Worm (Caenorhabditis elegans): Measurements from ENCODE around the gene bath-15.

The bath-15 gene

DNA sequence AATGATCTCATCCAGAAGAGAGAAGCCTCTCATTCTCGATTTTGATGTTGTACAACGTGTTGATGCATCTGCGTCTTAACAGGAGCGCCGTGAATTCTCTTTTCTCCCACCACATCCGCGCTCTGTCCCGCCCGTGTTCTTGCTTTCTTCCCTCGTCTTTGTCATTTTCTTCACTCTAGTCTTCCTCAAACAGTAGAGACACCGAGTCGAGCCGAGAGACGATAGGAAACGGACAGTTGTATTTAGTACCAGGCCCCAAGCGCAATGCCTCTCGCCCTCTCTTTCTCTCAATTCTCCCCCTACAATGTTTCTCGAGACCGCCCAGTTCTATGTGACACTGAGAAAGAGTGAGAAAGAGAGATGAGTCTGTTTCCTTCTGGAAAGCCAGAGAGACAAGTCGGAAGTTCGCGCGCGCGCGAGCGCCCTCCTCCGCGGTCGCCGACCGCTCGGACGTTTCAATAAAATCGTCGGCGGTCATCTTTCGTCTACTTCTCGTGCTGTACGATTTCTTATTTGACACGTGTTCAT, 46.2 kb downstream of the bath-15 start, which contains the start of gene ZK112.4 (continued):
- TF ChIP-seq unc-62 (GFP tag; optimal IDR thresholded peaks at IDR 0.05 in 1 of 2) (peak in 1 of 2 experiments; percentile 98), unc-62 (tag; optimal IDR thresholded peaks at IDR 0.05) (no peak), spr-3 (GFP tag; optimal IDR thresholded peaks at IDR 0.05) (no peak), tra-1 (GFP tag; IDR thresholded peaks at IDR 0.05) (no peak; the same call in 1 of the 2 replicates), hlh-30 (tag; optimal IDR thresholded peaks at IDR 0.05; ENCODE audit: insufficient read depth) (peak; percentile 76), set-16 (GFP tag; IDR thresholded peaks at IDR 0.05) (peak; percentile 93), hmg-1.1 (GFP tag; IDR thresholded peaks at IDR 0.05) (peak; percentile 49), lin-13 (GFP tag; optimal IDR thresholded peaks at IDR 0.05) (no peak), dmd-9 (GFP tag; IDR thresholded peaks at IDR 0.05) (no peak), F10B5.3 (tag; optimal IDR thresholded peaks at IDR 0.05) (peak; percentile 29), ctbp-1 (GFP tag; IDR thresholded peaks at IDR 0.05) (peak; percentile 73; the same call in 1 of the 2 replicates), vab-7 (GFP tag; IDR thresholded peaks at IDR 0.05) (no peak; the same call in 1 of the 2 replicates), T26A8.4 (GFP tag; IDR thresholded peaks at IDR 0.05) (no peak), snpc-1.2 (GFP tag; IDR thresholded peaks at IDR 0.05) (no peak), hlh-11 (tag; optimal IDR thresholded peaks at IDR 0.05) (peak; percentile 79), arid-1 (GFP tag; conservative IDR thresholded peaks at IDR 0.05) (no peak; the same call in 1 of the 2 replicates), nhr-25 (tag; optimal IDR thresholded peaks at IDR 0.05; ENCODE audit: borderline replicate concordance, insufficient read depth) (peak; percentile 62), zfp-3 (GFP tag; conservative IDR thresholded peaks at IDR 0.05) (0 out of 2 replicates have a peak, but pooled peaks have one; percentile 47), rbr-2 (tag; optimal IDR thresholded peaks at IDR 0.05) (peak; percentile 52), mdt-29 (GFP tag; IDR thresholded peaks at IDR 0.05) (no peak), Y105C5A.15 (GFP tag; IDR thresholded peaks at IDR 0.05) (no peak), tag-97 (GFP tag; IDR thresholded peaks at IDR 0.05) (no peak), mxl-3 (GFP tag; optimal IDR thresholded peaks at IDR 0.05) (peak; percentile 26), F26F4.8 (GFP tag; conservative IDR thresholded peaks at IDR 0.05) (no peak), nhr-76 (tag; optimal IDR thresholded peaks at IDR 0.05) (no peak), egl-27 (tag; optimal IDR thresholded peaks at IDR 0.05) (no peak), spr-1 (tag; optimal IDR thresholded peaks at IDR 0.05) (no peak), saeg-2 (GFP tag; IDR thresholded peaks at IDR 0.05) (no peak), nhr-237 (tag; optimal IDR thresholded peaks at IDR 0.05) (no peak), dpl-1 (GFP tag; optimal IDR thresholded peaks at IDR 0.05) (no peak), madf-5 (GFP tag; IDR thresholded peaks at IDR 0.05) (0 out of 4 replicates have a peak, but pooled peaks of 1 of the 2 experiments have one; percentile 10), nhr-11 (tag; optimal IDR thresholded peaks at IDR 0.05) (peak; percentile 91), lin-1 (GFP tag; IDR thresholded peaks at IDR 0.05) (no peak), nhr-6 (tag; optimal IDR thresholded peaks at IDR 0.05) (no peak), mes-2 (tag; optimal IDR thresholded peaks at IDR 0.05; ENCODE audit: poor library complexity, severe bottlenecking) (no peak), Y75B8A.6 (GFP tag; IDR thresholded peaks at IDR 0.05) (no peak), ces-1 (GFP tag; optimal IDR thresholded peaks at IDR 0.05) (no peak), lir-3 (tag; optimal IDR thresholded peaks at IDR 0.05) (no peak), duxl-1 (tag; optimal IDR thresholded peaks at IDR 0.05; ENCODE audit: poor library complexity) (no peak), ztf-7 (tag; optimal IDR thresholded peaks at IDR 0.05) (no peak), ceh-20 (GFP tag; IDR thresholded peaks at IDR 0.05) (no peak), ama-1 (optimal IDR thresholded peaks at IDR 0.05) (peak; percentile 72), T20F7.1 (GFP tag; optimal IDR thresholded peaks at IDR 0.05) (no peak)
